Fruit fly (Drosophila melanogaster) whole organism, embryonic: ENCODE data around the gene sing.

Experiments
- Bgb ChIP-seq: fragments of 200-800 bp; sonication (Bioruptor generic); IDR thresholded peaks from 2 replicates; pipeline ENCODE4 v1.3.6; 2022; ENCODE audit warnings: missing biosample characterization, missing genetic modification characterization; ENCODE audit not compliant: partially characterized antibody
- Bteb2 ChIP-seq: fragments of 200-800 bp; sonication (Bioruptor generic); optimal IDR thresholded peaks from 2 replicates; lab custom pipeline; 2016; ENCODE audit warnings: missing biosample characterization, missing genetic modification characterization
- CG10267 ChIP-seq: fragments of 200-800 bp; sonication (Bioruptor generic); optimal IDR thresholded peaks from 2 replicates; lab custom pipeline; 2018; ENCODE audit warnings: missing biosample characterization, mild to moderate bottlenecking, missing genetic modification characterization, moderate library complexity
- CG10431 ChIP-seq: fragments of 200-800 bp; sonication (Bioruptor generic); optimal IDR thresholded peaks from 3 replicates; lab custom pipeline; 2018; ENCODE audit warnings: missing biosample characterization, mild to moderate bottlenecking, missing genetic modification characterization
- CG14050 ChIP-seq: fragments of 200-800 bp; sonication (Bioruptor generic); IDR thresholded peaks from 3 replicates; pipeline ENCODE4 v1.3.6; 2022; ENCODE audit warnings: missing biosample characterization, missing genetic modification characterization
- CG14860 ChIP-seq: fragments of 200-800 bp; sonication (Bioruptor generic); IDR thresholded peaks from 3 replicates; pipeline ENCODE4 v1.3.6; 2022; ENCODE audit warnings: missing biosample characterization, missing genetic modification characterization; ENCODE audit not compliant: partially characterized antibody
- CG18599 ChIP-seq: fragments of 200-800 bp; sonication (Bioruptor generic); optimal IDR thresholded peaks from 3 replicates; lab custom pipeline; 2017; ENCODE audit warnings: missing biosample characterization, missing genetic modification characterization, mild to moderate bottlenecking, moderate library complexity, missing genetic modification reagents
- CG2889 ChIP-seq: fragments of 200-800 bp; sonication (Bioruptor generic); IDR thresholded peaks from 3 replicates; pipeline ENCODE4 v1.3.6; 2022; ENCODE audit warnings: missing biosample characterization, missing genetic modification characterization
- CG33557 ChIP-seq: fragments of 200-800 bp; sonication (Bioruptor generic); optimal IDR thresholded peaks from 2 replicates; lab custom pipeline; 2019; ENCODE audit warnings: missing biosample characterization, mild to moderate bottlenecking, missing genetic modification characterization, moderate library complexity
- CG3995 ChIP-seq: fragments of 200-800 bp; sonication (Bioruptor generic); optimal IDR thresholded peaks from 3 replicates; lab custom pipeline; 2016; ENCODE audit warnings: missing biosample characterization, missing genetic modification characterization
- CG4617 ChIP-seq: fragments of 200-800 bp; sonication (Bioruptor generic); optimal IDR thresholded peaks from 3 replicates; lab custom pipeline; 2016; ENCODE audit warnings: missing biosample characterization, missing genetic modification characterization, borderline replicate concordance
- CG5953 ChIP-seq: fragments of 200-800 bp; sonication (Bioruptor generic); IDR thresholded peaks from 2 replicates; pipeline ENCODE4 v1.3.6; 2022; ENCODE audit warnings: missing biosample characterization, missing genetic modification characterization
- CG7357 ChIP-seq: fragments of 200-800 bp; sonication (Bioruptor generic); IDR thresholded peaks from 3 replicates; pipeline ENCODE4 v1.3.6; 2022; ENCODE audit warnings: missing biosample characterization, missing genetic modification characterization
- Deaf1 ChIP-seq: fragments of 200-800 bp; optimal IDR thresholded peaks from 3 replicates; lab custom pipeline; 2019; ENCODE audit warnings: missing biosample characterization, mild to moderate bottlenecking, missing genetic modification characterization, moderate library complexity
- Dip2 ChIP-seq: fragments of 200-800 bp; sonication (Bioruptor generic); IDR thresholded peaks from 2 replicates; pipeline ENCODE4 v1.3.6; 2022; ENCODE audit warnings: missing biosample characterization, missing genetic modification characterization
- Eip74EF ChIP-seq, 2 experiments: fragments of 200-800 bp in 1 of 2; fragments of >200 bp in 1 of 2; sonication (Bioruptor generic) in 1 of 2; optimal IDR thresholded peaks; 2 replicates each; lab custom pipeline; 2017 to 2019; ENCODE audit warnings: missing biosample characterization in 2 of 2, missing genetic modification characterization in 2 of 2, mild to moderate bottlenecking in 1 of 2, moderate library complexity in 1 of 2
- GATAe ChIP-seq: fragments of 200-800 bp; sonication (Bioruptor generic); conservative IDR thresholded peaks from 2 replicates; pipeline ENCODE4 v1.3.6; 2022; ENCODE audit warnings: missing biosample characterization, missing genetic modification characterization
- H2.0 ChIP-seq: fragments of 200-800 bp; sonication (Bioruptor generic); IDR thresholded peaks from 2 replicates; pipeline ENCODE4 v1.3.6; 2022; ENCODE audit warnings: missing biosample characterization, missing genetic modification characterization
- HLH3B ChIP-seq: fragments of 200-800 bp; sonication (Bioruptor generic); IDR thresholded peaks from 2 replicates; pipeline ENCODE4 v1.3.6; 2022; ENCODE audit warnings: missing biosample characterization, missing genetic modification characterization
- Hey ChIP-seq: fragments of 200-800 bp; sonication (Bioruptor generic); optimal IDR thresholded peaks from 3 replicates; lab custom pipeline; 2018; ENCODE audit warnings: missing biosample characterization, mild to moderate bottlenecking, missing genetic modification characterization
- Hmr ChIP-seq: fragments of 200-800 bp; sonication (Bioruptor generic); optimal IDR thresholded peaks from 3 replicates; lab custom pipeline; 2017; ENCODE audit warnings: mild to moderate bottlenecking, missing biosample characterization, missing genetic modification reagents, missing genetic modification characterization
- Hr3 ChIP-seq: fragments of 200-800 bp; sonication (Bioruptor generic); optimal IDR thresholded peaks from 3 replicates; lab custom pipeline; 2016; ENCODE audit warnings: missing biosample characterization, missing genetic modification characterization
- Kr ChIP-seq: fragments of 200-800 bp; sonication (Bioruptor generic); optimal IDR thresholded peaks from 2 replicates; lab custom pipeline; 2017; ENCODE audit warnings: missing biosample characterization, mild to moderate bottlenecking, missing genetic modification characterization
- MBD-R2 ChIP-seq: fragments of 200-800 bp; sonication (Bioruptor generic); IDR thresholded peaks from 2 replicates; pipeline ENCODE4 v1.3.6; 2022; ENCODE audit warnings: missing biosample characterization, missing genetic modification characterization
- Meics ChIP-seq: fragments of 200-800 bp; sonication (Bioruptor generic); optimal IDR thresholded peaks from 2 replicates; lab custom pipeline; 2017; ENCODE audit warnings: missing biosample characterization, mild to moderate bottlenecking, missing genetic modification characterization
- Oaz ChIP-seq: fragments of 200-800 bp; sonication (Bioruptor generic); IDR thresholded peaks from 2 replicates; pipeline ENCODE4 v1.3.6; 2022; ENCODE audit warnings: missing biosample characterization, missing genetic modification characterization
- Sry-δ ChIP-seq: fragments of 200-800 bp; sonication (Bioruptor generic); optimal IDR thresholded peaks from 2 replicates; lab custom pipeline; 2016; ENCODE audit warnings: missing biosample characterization, missing genetic modification characterization
- Stat92E ChIP-seq, 3 experiments: fragments of >200 bp in 2 of 3; fragments of 200-800 bp in 1 of 3; sonication (Bioruptor generic) in 1 of 3; optimal IDR thresholded peaks; 2 replicates each; lab custom pipeline; 2017 to 2019; ENCODE audit warnings: missing biosample characterization in 3 of 3, missing genetic modification characterization in 3 of 3, mild to moderate bottlenecking in 1 of 3, moderate library complexity in 1 of 3
- Trl ChIP-seq, 3 experiments: fragments of >200 bp in 2 of 3; fragments of 200-800 bp in 1 of 3; sonication (Bioruptor generic) in 1 of 3; optimal IDR thresholded peaks; 2 replicates in 1 of 3; 3 replicates in 2 of 3; lab custom pipeline; 2016 to 2017; ENCODE audit warnings: missing biosample characterization in 1 of 3, missing genetic modification characterization in 1 of 3
- ase ChIP-seq: fragments of 200-800 bp; sonication (Bioruptor generic); IDR thresholded peaks from 3 replicates; pipeline ENCODE4 v1.3.6; 2022; ENCODE audit warnings: missing biosample characterization, missing genetic modification characterization
- bsh ChIP-seq, 2 experiments: fragments of 200-800 bp; sonication (Bioruptor generic); optimal IDR thresholded peaks; 2 replicates each; lab custom pipeline; 2017 to 2018; ENCODE audit warnings: mild to moderate bottlenecking in 2 of 2, missing biosample characterization in 2 of 2, missing genetic modification characterization in 2 of 2, moderate library complexity in 1 of 2
- da ChIP-seq: fragments of 200-800 bp; sonication (Bioruptor generic); optimal IDR thresholded peaks from 2 replicates; lab custom pipeline; 2016; ENCODE audit warnings: missing biosample characterization, missing genetic modification characterization
- ftz-f1 ChIP-seq: fragments of 200-800 bp; sonication (Bioruptor generic); optimal IDR thresholded peaks from 2 replicates; lab custom pipeline; 2016; ENCODE audit warnings: missing biosample characterization, missing genetic modification characterization
- ham ChIP-seq: fragments of 200-800 bp; sonication (Bioruptor generic); IDR thresholded peaks from 2 replicates; pipeline ENCODE4 v1.3.6; 2022; ENCODE audit warnings: missing biosample characterization, missing genetic modification characterization
- inv ChIP-seq: fragments of 200-800 bp; sonication (Bioruptor generic); IDR thresholded peaks from 2 replicates; pipeline ENCODE4 v1.3.6; 2022; ENCODE audit warnings: missing biosample characterization, missing genetic modification characterization; ENCODE audit not compliant: partially characterized antibody
- jumu ChIP-seq: fragments of 200-800 bp; sonication (Bioruptor generic); optimal IDR thresholded peaks from 3 replicates; lab custom pipeline; 2016; ENCODE audit warnings: missing biosample characterization, missing genetic modification characterization
- kah ChIP-seq: fragments of 200-800 bp; sonication (Bioruptor generic); optimal IDR thresholded peaks from 2 replicates; lab custom pipeline; 2018; ENCODE audit warnings: missing biosample characterization, mild to moderate bottlenecking, missing genetic modification characterization
- lbe ChIP-seq: fragments of 200-800 bp; sonication (Bioruptor generic); optimal IDR thresholded peaks from 2 replicates; lab custom pipeline; 2016; ENCODE audit warnings: missing biosample characterization, mild to moderate bottlenecking, missing genetic modification characterization
- onecut ChIP-seq: fragments of 200-800 bp; sonication (Bioruptor generic); IDR thresholded peaks from 2 replicates; pipeline ENCODE4 v1.3.6; 2022; ENCODE audit warnings: missing biosample characterization, missing genetic modification characterization
- phol ChIP-seq: fragments of 200-800 bp; sonication (Bioruptor generic); optimal IDR thresholded peaks from 3 replicates; lab custom pipeline; 2018; ENCODE audit warnings: missing biosample characterization, mild to moderate bottlenecking, missing genetic modification characterization, moderate library complexity
- psq ChIP-seq: fragments of 200-800 bp; sonication (Bioruptor generic); optimal IDR thresholded peaks from 2 replicates; lab custom pipeline; 2017; ENCODE audit warnings: missing biosample characterization, missing genetic modification characterization
- pum ChIP-seq: fragments of 200-800 bp; sonication (Bioruptor generic); optimal IDR thresholded peaks from 2 replicates; lab custom pipeline; 2016; ENCODE audit warnings: missing biosample characterization, missing genetic modification characterization
- slbo ChIP-seq: fragments of 200-800 bp; sonication (Bioruptor generic); IDR thresholded peaks from 2 replicates; pipeline ENCODE4 v1.3.6; 2022; ENCODE audit warnings: missing biosample characterization, missing genetic modification characterization
- tll ChIP-seq, 2 experiments: fragments of 200-800 bp in 1 of 2; fragments of >200 bp in 1 of 2; sonication (Bioruptor generic) in 1 of 2; optimal IDR thresholded peaks; 2 replicates each; lab custom pipeline; 2017 to 2019; ENCODE audit warnings: missing biosample characterization in 2 of 2, missing genetic modification characterization in 2 of 2, mild to moderate bottlenecking in 1 of 2, moderate library complexity in 1 of 2
- usp ChIP-seq: fragments of >200 bp; optimal IDR thresholded peaks from 2 replicates; lab custom pipeline; 2017; ENCODE audit warnings: missing biosample characterization, missing genetic modification characterization
- z ChIP-seq: fragments of 200-800 bp; sonication (Bioruptor generic); IDR thresholded peaks from 3 replicates; pipeline ENCODE4 v1.3.6; 2022; ENCODE audit warnings: missing biosample characterization, missing genetic modification characterization
- zf30C ChIP-seq: fragments of 200-800 bp; sonication (Bioruptor generic); optimal IDR thresholded peaks from 3 replicates; lab custom pipeline; 2018; ENCODE audit warnings: missing biosample characterization, mild to moderate bottlenecking, missing genetic modification characterization

The sing gene

DNA sequence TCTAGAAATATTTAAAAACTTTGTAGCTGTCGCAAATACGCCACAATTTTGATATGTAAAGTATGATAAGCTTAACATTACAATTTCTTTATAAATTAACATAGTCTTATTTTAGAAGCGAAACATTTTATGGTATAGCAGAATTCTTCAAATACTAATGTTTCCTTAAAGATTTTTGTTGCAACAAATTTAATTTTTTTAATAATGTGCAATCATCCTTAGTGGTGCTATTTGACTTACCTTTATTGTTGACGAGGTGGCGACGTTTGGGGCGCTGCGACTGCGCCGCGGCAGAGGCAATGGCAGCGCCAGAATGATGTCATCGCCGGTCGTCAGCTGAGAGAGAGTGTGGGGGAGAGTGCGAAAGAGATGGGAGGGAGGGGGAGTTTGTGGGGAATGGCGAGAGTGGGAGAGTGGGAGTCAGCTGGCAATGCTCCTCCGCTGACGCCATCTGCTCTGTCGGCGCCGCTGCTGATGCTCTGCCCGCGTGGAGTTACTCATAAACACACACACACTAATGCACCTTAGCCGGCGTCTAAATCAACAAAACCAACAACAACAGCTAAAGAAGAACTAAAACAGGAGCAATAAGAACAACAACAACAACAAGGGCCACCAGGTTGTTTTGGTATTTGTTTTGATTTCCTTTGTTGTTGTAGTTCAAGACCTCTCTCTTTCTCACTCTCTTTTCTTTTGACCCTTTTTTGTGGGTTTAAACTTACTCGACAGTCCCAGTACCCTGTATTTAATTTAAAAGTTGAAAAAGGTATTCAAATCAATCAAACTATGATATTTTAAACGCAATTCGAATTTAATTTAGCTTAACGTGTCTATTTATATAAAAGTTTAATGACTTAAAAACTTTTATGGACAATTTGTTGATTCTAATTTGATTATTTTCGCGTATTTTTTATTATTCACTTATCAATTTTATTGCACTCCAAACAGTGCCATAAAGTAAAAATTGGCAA lies 44.4 kb downstream of the sing start (continued):
- TF ChIP-seq Meics = peak; percentile 66
- no peak for TF ChIP-seq inv (GFP tag; lab: Robert Waterston, UW)
- peak; percentile 62 for TF ChIP-seq phol (tag; lab: Kevin White, UChicago)
- TF ChIP-seq ftz-f1 (GFP tag; lab: Kevin White, UChicago) = no peak
- no peak for TF ChIP-seq z (GFP tag; lab: Robert Waterston, UW)
- peak; percentile 11 for TF ChIP-seq da (GFP tag; lab: Kevin White, UChicago)
- TF ChIP-seq CG4617 (GFP tag; lab: Kevin White, UChicago) = no peak
- peak; percentile 54; the same call in 2 of the 3 replicates for TF ChIP-seq CG7357
- TF ChIP-seq Sry-δ (GFP tag; lab: Kevin White, UChicago) = no peak
- no peak for TF ChIP-seq Hey (tag; lab: Kevin White, UChicago)
- TF ChIP-seq zf30C (GFP tag; lab: Kevin White, UChicago) = no peak
- TF ChIP-seq CG2889 (GFP tag; lab: Robert Waterston, UW) = no peak
- peak; percentile 70 for TF ChIP-seq Hr3
- TF ChIP-seq kah (GFP tag; lab: Kevin White, UChicago) = peak; percentile 30
- peak; percentile 57 for TF ChIP-seq H2.0 (GFP tag; lab: Robert Waterston, UW)
- peak; percentile 54 for TF ChIP-seq HLH3B (GFP tag; lab: Robert Waterston, UW)
- no peak for TF ChIP-seq jumu (GFP tag; lab: Kevin White, UChicago)
- TF ChIP-seq tll (GFP tag; optimal IDR thresholded peaks at IDR 0.05; lab: Kevin White, UChicago) = no peak
- TF ChIP-seq lbe (GFP tag; lab: Kevin White, UChicago) = no peak
- peak; percentile 13; the same call in 1 of the 2 replicates for TF ChIP-seq CG5953 (GFP tag; lab: Robert Waterston, UW)
- peak; percentile 70 for TF ChIP-seq onecut (GFP tag; lab: Robert Waterston, UW)
- TF ChIP-seq Eip74EF (GFP tag; optimal IDR thresholded peaks at IDR 0.05; lab: Kevin White, UChicago) = peak in 1 of 2 experiments; percentile 49
- no peak for TF ChIP-seq GATAe (GFP tag; lab: Robert Waterston, UW)
- TF ChIP-seq psq = no peak
- no peak for TF ChIP-seq Dip2
- TF ChIP-seq Trl (optimal IDR thresholded peaks at IDR 0.05; lab: Kevin White, UChicago) = peak; percentile 36 to 39
- no peak for TF ChIP-seq Trl (GFP tag; optimal IDR thresholded peaks at IDR 0.05; lab: Kevin White, UChicago)
- peak; percentile 67; the same call in 2 of the 3 replicates for TF ChIP-seq CG14050 (GFP tag; lab: Robert Waterston, UW)
- peak; percentile 19; the same call in 1 of the 2 replicates for TF ChIP-seq Bgb (GFP tag; lab: Robert Waterston, UW)
- TF ChIP-seq MBD-R2 (GFP tag; lab: Robert Waterston, UW) = peak; percentile 15; the same call in 1 of the 2 replicates
- TF ChIP-seq CG10267 (tag; lab: Kevin White, UChicago) = peak; percentile 43
- peak; percentile 55; the same call in 2 of the 3 replicates for TF ChIP-seq ase (GFP tag; lab: Robert Waterston, UW)
- 0 out of 2 replicates have a peak, but pooled peaks have one; percentile 30 for TF ChIP-seq Oaz (GFP tag; lab: Robert Waterston, UW)
- no peak for TF ChIP-seq ham (GFP tag; lab: Robert Waterston, UW)
- TF ChIP-seq CG10431 (GFP tag; lab: Kevin White, UChicago) = peak; percentile 21
- TF ChIP-seq slbo (GFP tag; lab: Robert Waterston, UW) = peak; percentile 73
- peak in 1 of 2 experiments; percentile 81 for TF ChIP-seq bsh (GFP tag; optimal IDR thresholded peaks at IDR 0.05; lab: Kevin White, UChicago)
- TF ChIP-seq Deaf1 = peak; percentile 47
- TF ChIP-seq pum (GFP tag; lab: Kevin White, UChicago) = peak; percentile 10
- peak; percentile 31 for TF ChIP-seq CG33557 (GFP tag; lab: Kevin White, UChicago)
- TF ChIP-seq usp = no peak
- TF ChIP-seq Hmr (GFP tag; lab: Kevin White, UChicago) = peak; percentile 85
- no peak for TF ChIP-seq Stat92E (GFP tag; optimal IDR thresholded peaks at IDR 0.05; lab: Kevin White, UChicago)
- peak; percentile 75 for TF ChIP-seq CG18599
- peak; percentile 66 for TF ChIP-seq Bteb2
- no peak for TF ChIP-seq Kr (GFP tag; lab: Kevin White, UChicago)
- TF ChIP-seq CG3995 (GFP tag; lab: Kevin White, UChicago) = no peak
- TF ChIP-seq CG14860 (GFP tag; lab: Robert Waterston, UW) = no peak
